Worm (Caenorhabditis elegans) whole organism, young adult: ENCODE data around the gene slc-17.9.

ENCODE experiments used
- F49E8.2 ChIP-seq: sonication (generic microtip); optimal IDR thresholded peaks from 3 replicates; lab custom pipeline; 2017; ENCODE audit warnings: missing genetic modification characterization, mild to moderate bottlenecking, missing compliant biosample characterization, antibody characterized with exemption, moderate library complexity; ENCODE audit not compliant: insufficient read depth
- K11D2.4 ChIP-seq: fragments of 200-800 bp; sonication (Bioruptor generic); IDR thresholded peaks from 2 replicates; pipeline ENCODE4 v1.3.6; 2022; ENCODE audit warnings: missing genetic modification reagents, missing genetic modification characterization, missing compliant biosample characterization
- aptf-3 ChIP-seq: fragments of 200-800 bp; sonication (Bioruptor generic); IDR thresholded peaks from 2 replicates; pipeline ENCODE4 v1.3.6; 2022; ENCODE audit warnings: missing genetic modification characterization, missing compliant biosample characterization
- hlh-12 ChIP-seq: sonication (generic microtip); optimal IDR thresholded peaks from 2 replicates; lab custom pipeline; 2016; ENCODE audit warnings: missing genetic modification characterization, missing compliant biosample characterization
- pbrm-1 ChIP-seq: fragments of 200-800 bp; sonication (Bioruptor generic); IDR thresholded peaks from 2 replicates; pipeline ENCODE4 v1.3.6; 2022; ENCODE audit warnings: missing genetic modification reagents, missing genetic modification characterization, missing compliant biosample characterization
- sdz-38 ChIP-seq: sonication (generic microtip); optimal IDR thresholded peaks from 2 replicates; lab custom pipeline; 2016; ENCODE audit warnings: missing genotype, missing genetic modification characterization, missing compliant biosample characterization
- somi-1 ChIP-seq: fragments of 200-800 bp; sonication (Bioruptor generic); optimal IDR thresholded peaks from 2 replicates; lab custom pipeline; 2018; ENCODE audit warnings: mild to moderate bottlenecking, missing genetic modification characterization, missing compliant biosample characterization
- unc-62 ChIP-seq: fragments of 150-350 bp; optimal IDR thresholded peaks from 2 replicates; lab custom pipeline; 2014; ENCODE audit warnings: missing biosample characterization, missing genetic modification reagents, missing genetic modification characterization
- zfh-2 ChIP-seq: fragments of 200-800 bp; sonication (Bioruptor generic); conservative IDR thresholded peaks from 2 replicates; pipeline ENCODE4 v1.3.6; 2022; ENCODE audit warnings: missing genetic modification reagents, missing genetic modification characterization, missing compliant biosample characterization

ce11 chrX:9754537-9754936 lies 10.2 kb downstream of the slc-17.9 start:
- TF ChIP-seq F49E8.2 (tag; lab: Kevin White, UChicago) (no peak), zfh-2 (GFP tag; lab: Robert Waterston, UW) (no peak), K11D2.4 (GFP tag; lab: Robert Waterston, UW) (no peak), pbrm-1 (no peak), aptf-3 (GFP tag; lab: Robert Waterston, UW) (no peak), somi-1 (GFP tag; lab: Kevin White, UChicago) (no peak), unc-62 (GFP tag; lab: Kevin White, UChicago) (no peak), sdz-38 (tag; lab: Kevin White, UChicago) (no peak), hlh-12 (no peak)
